Fruit fly (Drosophila melanogaster) S2 (cell line): Measurements from ENCODE around the gene CG6843.

Experiments used
- CG8478 ChIP-seq: fragments of >200 bp; optimal IDR thresholded peaks from 2 replicates; lab custom pipeline; 2018
- CTCF ChIP-seq, 2 experiments: fragments of >200 bp; optimal IDR thresholded peaks; 2 replicates each; lab custom pipeline; 2018

DNA sequence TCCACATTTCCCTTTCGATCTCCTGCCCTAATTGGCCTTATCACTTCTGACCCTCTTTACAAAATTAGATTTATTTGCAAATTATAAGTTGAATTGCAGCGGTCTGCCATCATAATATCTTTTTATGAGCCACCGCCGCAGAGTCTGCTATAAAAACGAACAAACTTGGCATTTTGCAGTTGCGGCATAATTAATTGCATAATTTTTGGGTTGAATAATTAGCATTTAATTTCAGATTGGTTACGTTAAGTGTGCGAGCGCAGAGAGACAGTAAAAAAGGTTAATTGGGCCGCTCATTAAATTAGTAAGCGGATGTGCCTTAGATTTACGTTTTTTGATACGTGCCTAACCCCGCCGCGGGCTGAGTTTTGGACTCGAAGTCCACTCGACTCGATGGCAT lies 47.7 kb downstream of the CG6843 start:
- no peak for TF ChIP-seq CG8478 (lab: Kevin White, UChicago)
- TF ChIP-seq CTCF (optimal IDR thresholded peaks at IDR 0.05; lab: Kevin White, UChicago), result no peak
